Fruit fly (Drosophila melanogaster) whole organism, prepupa: Measurements from ENCODE around the gene frma.
A peak's percentile ranks its signal among the peaks of the same experiment; 100 is the strongest.

Experiments used
- Blimp-1 ChIP-seq: fragments of 200-800 bp; sonication (Bioruptor generic); optimal IDR thresholded peaks from 3 replicates; lab custom pipeline; 2017; ENCODE audit warnings: missing biosample characterization, missing genetic modification characterization, mild to moderate bottlenecking, moderate library complexity, missing genetic modification reagents
- CG10631 ChIP-seq: fragments of 200-800 bp; sonication (Bioruptor generic); optimal IDR thresholded peaks from 2 replicates; lab custom pipeline; 2016; ENCODE audit warnings: missing biosample characterization, missing genetic modification characterization
- CG10669 ChIP-seq: fragments of 200-800 bp; sonication (Bioruptor generic); optimal IDR thresholded peaks from 3 replicates; lab custom pipeline; 2018; ENCODE audit warnings: missing biosample characterization, mild to moderate bottlenecking, missing genetic modification characterization, moderate library complexity
- CG11762 ChIP-seq: fragments of 200-800 bp; sonication (Bioruptor generic); optimal IDR thresholded peaks from 3 replicates; lab custom pipeline; 2016; ENCODE audit warnings: missing biosample characterization, missing genetic modification characterization; ENCODE audit not compliant: insufficient read depth
- CG11902 ChIP-seq: fragments of 200-800 bp; sonication (Bioruptor generic); optimal IDR thresholded peaks from 3 replicates; lab custom pipeline; 2016; ENCODE audit warnings: missing biosample characterization, missing genetic modification characterization
- CG16779 ChIP-seq: fragments of 200-800 bp; sonication (Bioruptor generic); optimal IDR thresholded peaks from 3 replicates; lab custom pipeline; 2017; ENCODE audit warnings: missing biosample characterization, mild to moderate bottlenecking, missing genetic modification characterization
- CG3032 ChIP-seq: fragments of 200-800 bp; optimal IDR thresholded peaks from 2 replicates; lab custom pipeline; 2019; ENCODE audit warnings: missing biosample characterization, mild to moderate bottlenecking, missing genetic modification characterization, moderate library complexity
- CG31627 ChIP-seq: fragments of 200-800 bp; sonication (Bioruptor generic); optimal IDR thresholded peaks from 3 replicates; lab custom pipeline; 2016; ENCODE audit warnings: missing biosample characterization, missing genetic modification characterization
- CG32006 ChIP-seq: fragments of 200-800 bp; sonication (Bioruptor generic); optimal IDR thresholded peaks from 3 replicates; lab custom pipeline; 2017; ENCODE audit warnings: missing biosample characterization, mild to moderate bottlenecking, missing genetic modification characterization
- CG4318 ChIP-seq: fragments of 200-800 bp; sonication (Bioruptor generic); optimal IDR thresholded peaks from 3 replicates; lab custom pipeline; 2017; ENCODE audit warnings: missing biosample characterization, mild to moderate bottlenecking, missing genetic modification characterization
- CG6163 ChIP-seq: fragments of 200-800 bp; sonication (Bioruptor generic); IDR thresholded peaks from 3 replicates; pipeline ENCODE4 v1.3.6; 2022; ENCODE audit warnings: missing biosample characterization, missing genetic modification characterization
- CG6276 ChIP-seq: fragments of 200-800 bp; sonication (Bioruptor generic); optimal IDR thresholded peaks from 2 replicates; lab custom pipeline; 2017; ENCODE audit warnings: missing biosample characterization, mild to moderate bottlenecking, missing genetic modification characterization
- CG6808 ChIP-seq: fragments of 200-800 bp; sonication (Bioruptor generic); optimal IDR thresholded peaks from 3 replicates; lab custom pipeline; 2017; ENCODE audit warnings: missing biosample characterization, missing genetic modification characterization, mild to moderate bottlenecking, moderate library complexity, missing genetic modification reagents
- CG6854 ChIP-seq: fragments of 200-800 bp; sonication (Bioruptor generic); optimal IDR thresholded peaks from 2 replicates; lab custom pipeline; 2017; ENCODE audit warnings: missing biosample characterization, mild to moderate bottlenecking, missing genetic modification characterization
- CG7368 ChIP-seq: fragments of 200-800 bp; sonication (Bioruptor generic); optimal IDR thresholded peaks from 3 replicates; lab custom pipeline; 2016; ENCODE audit warnings: missing biosample characterization, missing genetic modification characterization
- CG8319 ChIP-seq: fragments of 200-800 bp; sonication (Bioruptor generic); optimal IDR thresholded peaks from 3 replicates; lab custom pipeline; 2016; ENCODE audit warnings: missing biosample characterization, missing genetic modification characterization
- CG9139 ChIP-seq: fragments of 200-800 bp; sonication (Bioruptor generic); optimal IDR thresholded peaks from 3 replicates; lab custom pipeline; 2017; ENCODE audit warnings: missing biosample characterization, mild to moderate bottlenecking, missing genetic modification characterization
- Eip75B ChIP-seq: fragments of 200-800 bp; sonication (Bioruptor generic); optimal IDR thresholded peaks from 3 replicates; lab custom pipeline; 2016; ENCODE audit warnings: missing biosample characterization, missing genetic modification characterization
- Eip78C ChIP-seq: fragments of 200-800 bp; sonication (Bioruptor generic); peaks from one replicate; lab custom pipeline; 2016; ENCODE audit warnings: missing biosample characterization, missing genetic modification characterization
- Eip93F ChIP-seq: fragments of 200-800 bp; sonication (Bioruptor generic); optimal IDR thresholded peaks from 2 replicates; lab custom pipeline; 2016; ENCODE audit warnings: missing biosample characterization, mild to moderate bottlenecking, missing genetic modification characterization
- Ets96B ChIP-seq: fragments of 200-800 bp; optimal IDR thresholded peaks from 2 replicates; lab custom pipeline; 2019; ENCODE audit warnings: missing biosample characterization, mild to moderate bottlenecking, missing genetic modification characterization, moderate library complexity
- Hr4 ChIP-seq: fragments of 200-800 bp; sonication (Bioruptor generic); optimal IDR thresholded peaks from 3 replicates; lab custom pipeline; 2016; ENCODE audit warnings: missing biosample characterization, missing genetic modification characterization
- Sox102F ChIP-seq: fragments of 200-800 bp; sonication (Bioruptor generic); optimal IDR thresholded peaks from 2 replicates; lab custom pipeline; 2016; ENCODE audit warnings: missing biosample characterization, mild to moderate bottlenecking, missing genetic modification characterization
- Sox14 ChIP-seq: fragments of 200-800 bp; sonication (Bioruptor generic); optimal IDR thresholded peaks from 3 replicates; lab custom pipeline; 2016; ENCODE audit warnings: missing biosample characterization, missing genetic modification characterization
- acj6 ChIP-seq: fragments of 200-800 bp; sonication (Bioruptor generic); optimal IDR thresholded peaks from 3 replicates; lab custom pipeline; 2016; ENCODE audit warnings: missing biosample characterization, missing genetic modification characterization
- cyc ChIP-seq: fragments of 200-800 bp; sonication (Bioruptor generic); optimal IDR thresholded peaks from 3 replicates; lab custom pipeline; 2016; ENCODE audit warnings: missing biosample characterization, missing genetic modification characterization
- dac ChIP-seq: fragments of 200-800 bp; sonication (Bioruptor generic); optimal IDR thresholded peaks from 2 replicates; lab custom pipeline; 2017; ENCODE audit warnings: missing biosample characterization, mild to moderate bottlenecking, missing genetic modification characterization
- dsx ChIP-seq: fragments of 200-800 bp; optimal IDR thresholded peaks from 3 replicates; lab custom pipeline; 2019; ENCODE audit warnings: missing biosample characterization, mild to moderate bottlenecking, missing genetic modification characterization, moderate library complexity; ENCODE audit not compliant: poor library complexity, severe bottlenecking
- eg ChIP-seq: fragments of 200-800 bp; sonication (Bioruptor generic); IDR thresholded peaks from 3 replicates; pipeline ENCODE4 v1.3.6; 2022; ENCODE audit warnings: missing biosample characterization, missing genetic modification characterization
- esn ChIP-seq: fragments of 200-800 bp; sonication (Bioruptor generic); optimal IDR thresholded peaks from 2 replicates; lab custom pipeline; 2016; ENCODE audit warnings: missing biosample characterization, mild to moderate bottlenecking, missing genetic modification characterization, moderate library complexity
- fd59A ChIP-seq: fragments of 200-800 bp; sonication (Bioruptor generic); optimal IDR thresholded peaks from 2 replicates; lab custom pipeline; 2017; ENCODE audit warnings: missing biosample characterization, mild to moderate bottlenecking, missing genetic modification characterization, missing genetic modification reagents
- fd85E ChIP-seq: fragments of 200-800 bp; sonication (Bioruptor generic); optimal IDR thresholded peaks from 3 replicates; lab custom pipeline; 2016; ENCODE audit warnings: missing biosample characterization, missing genetic modification characterization
- lz ChIP-seq: fragments of 200-800 bp; sonication (Bioruptor generic); optimal IDR thresholded peaks from 3 replicates; lab custom pipeline; 2016; ENCODE audit warnings: missing biosample characterization, missing genetic modification characterization
- net ChIP-seq: fragments of 200-800 bp; sonication (Bioruptor generic); optimal IDR thresholded peaks from 3 replicates; lab custom pipeline; 2016; ENCODE audit warnings: missing biosample characterization, missing genetic modification characterization
- pdm3 ChIP-seq: fragments of 200-800 bp; sonication (Bioruptor generic); optimal IDR thresholded peaks from 3 replicates; lab custom pipeline; 2016; ENCODE audit warnings: missing biosample characterization, missing genetic modification characterization
- salr ChIP-seq, 2 experiments: fragments of 200-800 bp; sonication (Bioruptor generic); optimal IDR thresholded peaks; 3 replicates each; lab custom pipeline; 2016 to 2018; ENCODE audit warnings: missing biosample characterization in 2 of 2, missing genetic modification characterization in 2 of 2, mild to moderate bottlenecking in 1 of 2
- ss ChIP-seq, 2 experiments: fragments of 200-800 bp; sonication (Bioruptor generic); optimal IDR thresholded peaks; 2 replicates in 1 of 2; 3 replicates in 1 of 2; lab custom pipeline; 2017 to 2018; ENCODE audit warnings: mild to moderate bottlenecking in 2 of 2, missing biosample characterization in 2 of 2, missing genetic modification characterization in 2 of 2, moderate library complexity in 1 of 2
- svp ChIP-seq: fragments of 200-800 bp; sonication (Bioruptor generic); peaks from one replicate; lab custom pipeline; 2016; ENCODE audit warnings: missing biosample characterization, missing genetic modification characterization
- vri ChIP-seq: fragments of 200-800 bp; sonication (Bioruptor generic); optimal IDR thresholded peaks from 3 replicates; lab custom pipeline; 2016; ENCODE audit warnings: missing biosample characterization, mild to moderate bottlenecking, missing genetic modification characterization

The frma gene

dm6 chrX:5511167-5511566, 15.3 kb upstream of the frma start (continued):
- TF ChIP-seq fd59A (GFP tag; lab: Kevin White, UChicago) (no peak), CG6808 (no peak)

DNA sequence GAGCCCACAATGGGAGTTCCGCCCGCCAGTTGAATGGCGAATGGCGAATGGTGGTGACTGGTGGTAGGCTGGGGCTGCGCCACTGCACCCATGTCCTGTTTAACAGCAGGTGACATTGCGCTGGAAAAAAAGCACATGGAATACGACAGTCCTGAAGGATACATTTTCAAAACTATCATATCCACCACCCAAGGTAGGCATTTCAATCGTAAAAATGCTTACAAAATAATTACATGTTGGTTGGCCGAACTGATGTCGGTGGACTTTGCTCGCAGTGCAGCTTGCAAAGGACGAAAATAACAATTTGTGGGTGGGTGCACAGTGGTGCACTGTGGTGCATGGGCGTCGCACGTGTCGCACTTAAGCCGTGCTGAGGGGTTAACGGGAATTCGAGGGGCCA, 8.1 kb upstream of the frma start:
- TF ChIP-seq pdm3 (peak; percentile 9), Eip78C (peak; percentile 53), CG10631 (GFP tag; lab: Kevin White, UChicago) (no peak), eg (peak; percentile 25; the same call in 1 of the 3 replicates), CG32006 (GFP tag; lab: Kevin White, UChicago) (peak; percentile 32), dsx (no peak), Hr4 (GFP tag; lab: Kevin White, UChicago) (peak; percentile 0), Eip75B (GFP tag; lab: Kevin White, UChicago) (peak; percentile 8), svp (GFP tag; lab: Kevin White, UChicago) (peak; percentile 37)

dm6 chrX:5501129-5501528, 5.3 kb upstream of the frma start, which contains the start of the genes CG32762 and CG4151:
Gene CG32762 (minus strand): TSS chrX:5501229.
Gene CG4151 (plus strand): TSS chrX:5501476.
- TF ChIP-seq Sox14 (GFP tag; lab: Kevin White, UChicago) (no peak), Eip78C (no peak), vri (GFP tag; lab: Kevin White, UChicago) (no peak), cyc (GFP tag; lab: Kevin White, UChicago) (no peak), ss (GFP tag; optimal IDR thresholded peaks at IDR 0.05; lab: Kevin White, UChicago) (no peak), CG3032 (tag; lab: Kevin White, UChicago) (no peak), acj6 (GFP tag; lab: Kevin White, UChicago) (no peak), CG11902 (GFP tag; lab: Kevin White, UChicago) (no peak), CG10669 (GFP tag; lab: Kevin White, UChicago) (no peak), CG31627 (no peak), esn (GFP tag; lab: Kevin White, UChicago) (no peak), Eip75B (GFP tag; lab: Kevin White, UChicago) (no peak), CG8319 (GFP tag; lab: Kevin White, UChicago) (no peak), CG6276 (GFP tag; lab: Kevin White, UChicago) (no peak), fd85E (no peak), pdm3 (no peak)

DNA sequence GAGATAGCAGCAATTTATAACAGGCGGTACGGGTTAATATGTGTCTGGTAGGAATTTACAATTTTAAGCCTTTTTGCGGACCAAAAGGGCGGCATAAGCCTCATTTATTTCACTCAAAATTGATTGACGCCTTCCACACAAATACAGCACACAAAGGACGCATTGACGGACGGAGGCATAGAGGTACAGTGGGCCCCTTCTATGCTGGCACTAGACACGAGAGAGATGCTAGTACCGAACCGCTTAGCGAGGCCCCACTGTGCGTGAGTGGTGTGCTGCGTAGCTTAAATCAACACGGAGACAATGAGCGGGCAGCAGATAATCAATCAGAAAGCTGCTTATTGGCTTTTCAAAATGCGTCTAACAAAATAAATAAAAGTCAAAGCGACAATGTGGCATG, 875 bp upstream of the frma start:
- TF ChIP-seq CG8319 (GFP tag; lab: Kevin White, UChicago) (no peak), Eip75B (GFP tag; lab: Kevin White, UChicago) (no peak), svp (GFP tag; lab: Kevin White, UChicago) (peak; percentile 59), CG6163 (no peak)
- TF ChIP-seq, all 60 proteins: peak for 1

- TF ChIP-seq Sox102F (GFP tag; lab: Kevin White, UChicago) (no peak), dac (no peak), CG11762 (no peak), net (no peak), Eip78C (no peak), CG4318 (GFP tag; lab: Kevin White, UChicago) (no peak), Eip93F (GFP tag; lab: Kevin White, UChicago) (no peak), pdm3 (no peak), Ets96B (tag; lab: Kevin White, UChicago) (no peak), lz (GFP tag; lab: Kevin White, UChicago) (no peak), fd85E (no peak)
Observed at dm6 chrX:5487381-5487780, 8.5 kb downstream of the frma start.

dm6 chrX:5485903-5486302, 9.9 kb downstream of the frma start:
- TF ChIP-seq pdm3, result no peak
- no peak for TF ChIP-seq Eip93F (GFP tag; lab: Kevin White, UChicago)
- no peak for TF ChIP-seq esn (GFP tag; lab: Kevin White, UChicago)
- TF ChIP-seq salr (GFP tag; optimal IDR thresholded peaks at IDR 0.05; lab: Kevin White, UChicago), result no peak
- no peak for TF ChIP-seq CG32006 (GFP tag; lab: Kevin White, UChicago)
- TF ChIP-seq fd59A (GFP tag; lab: Kevin White, UChicago), result no peak
- TF ChIP-seq CG10631 (GFP tag; lab: Kevin White, UChicago), result no peak
- no peak for TF ChIP-seq Sox102F (GFP tag; lab: Kevin White, UChicago)
- TF ChIP-seq CG9139 (GFP tag; lab: Kevin White, UChicago), result no peak
- no peak for TF ChIP-seq Blimp-1 (GFP tag; lab: Kevin White, UChicago)
- no peak for TF ChIP-seq fd85E
- no peak for TF ChIP-seq CG6854 (GFP tag; lab: Kevin White, UChicago)
- no peak for TF ChIP-seq CG10669 (GFP tag; lab: Kevin White, UChicago)
- no peak for TF ChIP-seq CG7368
- no peak for TF ChIP-seq CG16779 (tag; lab: Kevin White, UChicago)
